Fruit fly (Drosophila melanogaster): ENCODE data around the gene Rbf.

Gene Rbf

DNA sequence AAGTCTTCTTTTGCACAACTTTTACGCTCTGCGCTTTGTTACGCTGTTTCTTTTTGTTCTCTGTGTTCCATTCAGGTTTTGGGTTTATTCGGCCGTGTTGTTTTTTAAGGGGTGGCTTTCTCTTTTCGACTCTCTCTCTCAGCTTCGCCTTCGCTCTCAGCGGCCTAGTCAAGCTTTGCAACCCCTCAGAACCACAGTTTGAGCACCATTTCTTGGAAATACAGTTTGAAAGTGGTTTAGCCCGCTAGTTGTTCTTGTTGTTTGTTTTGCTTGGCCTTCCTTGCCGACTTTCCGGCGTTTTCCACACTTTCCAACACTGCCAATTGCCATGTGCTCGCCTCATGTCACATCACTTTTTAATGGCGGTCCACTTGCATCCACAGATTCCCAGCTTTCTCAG is 39.8 kb upstream of the Rbf start:
- TF ChIP-seq lola (GFP tag; optimal IDR thresholded peaks at IDR 0.05) (no peak), Jra (GFP tag; optimal IDR thresholded peaks at IDR 0.05) (no peak), woc (GFP tag; optimal IDR thresholded peaks at IDR 0.05) (no peak), HLH106 (tag; optimal IDR thresholded peaks at IDR 0.05) (no peak), Abd-B (GFP tag; optimal IDR thresholded peaks at IDR 0.05) (no peak), dl (GFP tag; optimal IDR thresholded peaks at IDR 0.05; ENCODE audit: insufficient read depth in 1 of 2, partially characterized antibody in 2 of 2) (no peak), Dif (GFP tag; optimal IDR thresholded peaks at IDR 0.05; ENCODE audit: partially characterized antibody) (no peak), dmrt93B (GFP tag; optimal IDR thresholded peaks at IDR 0.05) (no peak), Myc (optimal IDR thresholded peaks at IDR 0.05) (no peak), N (GFP tag; optimal IDR thresholded peaks at IDR 0.05) (no peak)

DNA sequence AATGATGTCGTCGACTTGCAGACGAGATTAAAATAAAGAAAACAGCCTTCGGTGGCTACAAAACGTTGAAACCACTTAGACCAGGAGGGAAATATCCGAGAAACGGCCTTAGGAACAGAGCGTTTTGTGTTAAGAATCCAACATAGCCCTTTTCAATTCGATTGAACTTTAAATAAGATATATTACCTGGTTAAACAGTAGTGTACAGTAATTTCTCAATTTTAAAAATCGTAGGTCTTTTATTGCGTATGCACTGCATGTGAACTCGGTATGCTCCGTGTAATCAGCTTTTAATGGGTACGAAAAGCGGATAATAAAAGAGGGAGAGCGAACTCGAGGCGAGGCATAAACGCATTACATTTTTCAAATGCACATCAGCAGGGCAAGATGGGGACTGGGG is 36.7 kb upstream of the Rbf start:
- TF ChIP-seq Dfd (GFP tag; optimal IDR thresholded peaks at IDR 0.05) (no peak), Hr83 (GFP tag; optimal IDR thresholded peaks at IDR 0.05; ENCODE audit: poor library complexity, severe bottlenecking) (no peak), dsf (GFP tag; optimal IDR thresholded peaks at IDR 0.05; ENCODE audit: borderline replicate concordance) (no peak), HLH106 (tag; optimal IDR thresholded peaks at IDR 0.05) (no peak), brk (GFP tag; optimal IDR thresholded peaks at IDR 0.05) (no peak), Hr78 (GFP tag; optimal IDR thresholded peaks at IDR 0.05) (no peak), OdsH (GFP tag; optimal IDR thresholded peaks at IDR 0.05) (no peak), usp (GFP tag; optimal IDR thresholded peaks at IDR 0.05) (no peak), fru (GFP tag; optimal IDR thresholded peaks at IDR 0.05) (no peak), dmrt93B (GFP tag; optimal IDR thresholded peaks at IDR 0.05) (no peak), GATAd (GFP tag; optimal IDR thresholded peaks at IDR 0.05) (no peak), sage (GFP tag; optimal IDR thresholded peaks at IDR 0.05) (no peak), CG9705 (GFP tag; optimal IDR thresholded peaks at IDR 0.05) (no peak), N (GFP tag; optimal IDR thresholded peaks at IDR 0.05) (no peak), Jra (GFP tag; optimal IDR thresholded peaks at IDR 0.05) (no peak)

DNA sequence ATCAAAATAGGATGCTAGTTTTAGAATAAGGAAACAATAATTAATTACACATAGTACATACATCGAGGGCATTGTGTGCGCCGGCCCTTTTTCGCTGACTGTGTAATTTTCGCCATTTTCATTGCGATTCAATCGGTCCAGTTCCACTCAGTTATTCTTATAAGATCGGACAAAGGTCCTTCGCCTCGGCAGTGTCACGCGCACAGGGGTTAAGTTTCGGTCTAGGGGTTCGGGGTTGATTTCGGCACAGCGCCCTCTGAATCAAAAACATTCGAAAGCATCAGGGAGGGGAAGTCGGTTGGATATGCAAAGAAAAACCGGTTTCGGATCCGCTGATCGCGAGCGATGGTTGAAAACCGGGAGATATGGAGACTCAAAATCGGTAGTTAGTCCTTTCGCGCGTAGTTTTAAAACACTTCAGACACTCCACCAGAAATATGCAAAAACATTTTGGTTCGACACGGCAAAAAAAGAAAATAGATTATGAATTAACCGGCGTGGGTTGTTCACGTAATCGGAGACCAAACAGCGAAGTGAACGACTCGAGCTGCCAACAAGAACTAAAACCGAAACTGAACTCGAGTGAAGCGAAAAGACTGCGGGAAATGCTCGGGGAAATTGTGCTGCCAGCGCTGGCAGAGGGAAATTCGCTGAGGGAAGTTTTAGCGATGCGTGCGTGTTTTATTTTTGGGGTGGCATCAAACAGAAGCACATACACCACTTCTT is 34.8 kb upstream of the Rbf start:
- no peak for TF ChIP-seq brk (GFP tag; optimal IDR thresholded peaks at IDR 0.05)
- TF ChIP-seq lola (GFP tag; optimal IDR thresholded peaks at IDR 0.05) = no peak
- TF ChIP-seq Dif (GFP tag; optimal IDR thresholded peaks at IDR 0.05; ENCODE audit: partially characterized antibody) = no peak
- TF ChIP-seq dl (GFP tag; optimal IDR thresholded peaks at IDR 0.05; ENCODE audit: insufficient read depth in 1 of 2, partially characterized antibody in 2 of 2) = no peak
- TF ChIP-seq tai (GFP tag; optimal IDR thresholded peaks at IDR 0.05) = no peak
- no peak for TF ChIP-seq Hr83 (GFP tag; optimal IDR thresholded peaks at IDR 0.05; ENCODE audit: poor library complexity, severe bottlenecking)
- TF ChIP-seq Mio (GFP tag; optimal IDR thresholded peaks at IDR 0.05) = no peak
- no peak for TF ChIP-seq pan (optimal IDR thresholded peaks at IDR 0.05)
- TF ChIP-seq CrebA (GFP tag; optimal IDR thresholded peaks at IDR 0.05; ENCODE audit: borderline replicate concordance) = no peak
- no peak for TF ChIP-seq CG32264 (GFP tag; optimal IDR thresholded peaks at IDR 0.05)
- no peak for TF ChIP-seq Sp1 (GFP tag; optimal IDR thresholded peaks at IDR 0.05)
- no peak for TF ChIP-seq Abd-B (GFP tag; optimal IDR thresholded peaks at IDR 0.05)
- TF ChIP-seq OdsH (GFP tag; optimal IDR thresholded peaks at IDR 0.05) = no peak
- no peak for TF ChIP-seq dmrt93B (GFP tag; optimal IDR thresholded peaks at IDR 0.05)

DNA sequence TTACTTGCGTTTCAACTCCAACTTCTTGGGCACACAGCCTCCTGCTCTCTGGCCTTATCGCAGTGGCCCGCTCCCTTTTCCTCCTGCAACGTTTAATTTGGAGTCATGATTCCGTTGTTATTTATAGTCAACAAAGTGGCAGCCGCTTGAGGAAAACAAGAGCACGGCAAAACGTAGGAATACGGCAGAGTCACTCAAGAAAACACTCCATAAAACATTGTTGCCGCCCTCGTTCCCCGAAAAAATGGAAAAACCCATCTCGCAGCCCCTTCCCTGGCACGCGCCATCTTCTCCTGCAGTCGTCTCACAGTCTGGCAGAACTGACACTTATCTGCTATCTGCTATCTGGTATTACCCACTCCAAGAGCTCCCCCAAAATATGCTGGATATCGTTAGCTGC is 23.7 kb upstream of the Rbf start:
- TF ChIP-seq Myc (optimal IDR thresholded peaks at IDR 0.05) (no peak), Abd-B (GFP tag; optimal IDR thresholded peaks at IDR 0.05) (no peak), fru (GFP tag; optimal IDR thresholded peaks at IDR 0.05) (no peak), Hr83 (GFP tag; optimal IDR thresholded peaks at IDR 0.05; ENCODE audit: poor library complexity, severe bottlenecking) (no peak), sage (GFP tag; optimal IDR thresholded peaks at IDR 0.05) (no peak), lola (GFP tag; optimal IDR thresholded peaks at IDR 0.05) (no peak), brk (GFP tag; optimal IDR thresholded peaks at IDR 0.05) (no peak)

DNA sequence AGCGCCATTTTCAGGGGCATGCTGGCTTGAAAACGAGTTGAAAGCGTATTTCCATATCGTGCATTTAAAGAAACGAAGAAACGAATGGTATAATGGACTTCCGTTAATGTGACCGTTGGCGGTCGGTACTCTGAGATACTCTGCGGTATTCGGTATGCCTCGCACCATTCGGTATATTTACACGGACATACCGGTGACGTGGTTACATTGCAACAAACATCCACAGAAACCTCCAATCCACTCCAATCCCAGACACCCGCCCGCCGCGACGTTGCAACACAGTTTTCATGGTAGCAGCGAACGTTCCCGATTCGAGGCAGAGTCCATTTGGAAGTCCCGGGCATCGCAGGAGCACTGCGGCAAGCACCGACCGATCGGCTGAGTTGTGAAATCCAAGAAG is 4.6 kb upstream of the Rbf start, which contains the start of gene Sec22:
Gene Sec22 (plus strand): TSS at position 170 of the 400 bp plus-strand sequence.
- TF ChIP-seq Jra (GFP tag; optimal IDR thresholded peaks at IDR 0.05) (no peak), br (GFP tag; optimal IDR thresholded peaks at IDR 0.05) (no peak), Sp1 (GFP tag; optimal IDR thresholded peaks at IDR 0.05) (peak; percentile 16), HLH106 (tag; optimal IDR thresholded peaks at IDR 0.05) (peak; percentile 18), rgr (GFP tag; optimal IDR thresholded peaks at IDR 0.05) (peak; percentile 22)
